Fruit fly (Drosophila melanogaster): Measurements from ENCODE around the gene TkR86C.

Gene TkR86C

dm6 chr3R:10760966-10761855 lies 10.2 kb upstream of the TkR86C start, which contains the start of the genes MED7 and Cap-H2:
TSS of gene MED7 (minus strand) at chr3R:10761032.
TSS of gene Cap-H2 (plus strand) at chr3R:10761310.
- TF ChIP-seq psq (optimal IDR thresholded peaks at IDR 0.05) (peak; percentile 26), insv (optimal IDR thresholded peaks at IDR 0.05) (no peak), h (optimal IDR thresholded peaks at IDR 0.05) (no peak)

DNA sequence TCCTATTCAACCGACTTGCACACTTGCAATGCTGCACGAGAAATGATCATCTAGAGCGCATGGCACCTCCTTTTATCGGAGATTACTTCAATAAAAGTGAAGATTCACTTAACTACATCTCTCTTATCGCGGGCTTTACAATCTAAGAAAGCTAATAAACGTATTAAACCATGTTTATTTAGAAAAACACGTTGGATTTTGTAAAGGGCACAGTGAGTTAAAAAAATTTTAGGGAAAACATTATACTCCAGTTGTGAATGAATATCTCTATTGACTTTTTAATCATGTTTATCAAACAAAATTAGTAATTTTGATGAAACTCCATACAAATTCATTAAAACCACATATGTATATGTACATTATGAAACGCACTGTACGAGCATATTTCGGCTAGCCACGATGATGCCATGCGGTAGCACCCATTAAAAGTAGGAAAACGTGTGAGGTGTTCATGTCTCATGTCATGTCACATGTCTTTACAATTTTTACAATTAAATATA lies 8.4 kb upstream of the TkR86C start, which contains the start of gene CG31272:
TSS of gene CG31272 (minus strand) at position 51 of the 500 bp plus-strand sequence.
- TF ChIP-seq h (optimal IDR thresholded peaks at IDR 0.05) (no peak), Sin3A (optimal IDR thresholded peaks at IDR 0.05) (no peak), psq (optimal IDR thresholded peaks at IDR 0.05) (no peak), insv (optimal IDR thresholded peaks at IDR 0.05) (no peak), ttk (optimal IDR thresholded peaks at IDR 0.05) (no peak), Myc (optimal IDR thresholded peaks at IDR 0.05) (no peak)

DNA sequence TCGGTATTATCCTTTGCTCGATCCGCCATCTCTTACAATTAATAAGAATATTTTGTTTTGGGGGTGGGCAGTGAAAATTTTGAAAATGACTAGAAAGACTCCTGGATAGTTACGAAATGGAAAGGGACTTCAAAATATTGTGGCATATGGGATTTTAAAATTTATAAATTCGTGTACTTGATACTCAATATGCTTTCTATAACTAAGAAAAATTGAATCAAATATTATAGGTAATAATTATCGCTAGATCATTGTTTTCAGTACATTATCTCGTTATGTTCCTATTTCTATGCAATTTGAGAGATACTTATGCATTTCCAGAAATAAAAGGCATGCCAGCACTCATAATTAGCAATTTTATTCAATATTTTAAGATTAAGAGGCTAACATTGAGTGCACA lies 4.5 kb upstream of the TkR86C start, which contains the start of gene CG14691:
TSS of gene CG14691 (minus strand) at position 101 of the 400 bp plus-strand sequence.
- TF ChIP-seq insv (optimal IDR thresholded peaks at IDR 0.05) = no peak
- TF ChIP-seq h (optimal IDR thresholded peaks at IDR 0.05) = no peak
- no peak for TF ChIP-seq Sin3A (optimal IDR thresholded peaks at IDR 0.05)
- no peak for TF ChIP-seq ttk (optimal IDR thresholded peaks at IDR 0.05)

DNA sequence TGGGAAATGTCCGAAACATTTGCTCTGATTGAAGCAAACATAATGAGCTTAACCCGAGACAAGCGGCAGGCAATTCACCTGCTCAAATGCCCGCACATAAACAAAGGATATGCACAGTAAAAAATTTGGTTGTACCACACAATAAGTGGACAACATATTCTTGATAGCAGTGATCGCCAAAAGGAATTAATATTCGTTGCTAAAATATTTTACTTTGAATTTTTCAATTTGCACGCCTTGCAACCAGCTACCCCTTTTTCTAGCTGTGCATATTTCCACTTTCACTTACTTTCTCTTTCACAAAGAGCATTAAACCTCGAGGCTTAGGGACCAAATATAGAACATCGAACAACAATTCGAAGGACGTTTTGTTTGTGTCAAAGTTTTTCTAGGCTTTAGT lies 3.4 kb downstream of the TkR86C start:
- no peak for TF ChIP-seq psq (optimal IDR thresholded peaks at IDR 0.05)
- no peak for TF ChIP-seq ttk (optimal IDR thresholded peaks at IDR 0.05)
- no peak for TF ChIP-seq insv (optimal IDR thresholded peaks at IDR 0.05)
- no peak for TF ChIP-seq h (optimal IDR thresholded peaks at IDR 0.05)
- TF ChIP-seq Myc (optimal IDR thresholded peaks at IDR 0.05) = no peak
- no peak for TF ChIP-seq Sin3A (optimal IDR thresholded peaks at IDR 0.05)

DNA sequence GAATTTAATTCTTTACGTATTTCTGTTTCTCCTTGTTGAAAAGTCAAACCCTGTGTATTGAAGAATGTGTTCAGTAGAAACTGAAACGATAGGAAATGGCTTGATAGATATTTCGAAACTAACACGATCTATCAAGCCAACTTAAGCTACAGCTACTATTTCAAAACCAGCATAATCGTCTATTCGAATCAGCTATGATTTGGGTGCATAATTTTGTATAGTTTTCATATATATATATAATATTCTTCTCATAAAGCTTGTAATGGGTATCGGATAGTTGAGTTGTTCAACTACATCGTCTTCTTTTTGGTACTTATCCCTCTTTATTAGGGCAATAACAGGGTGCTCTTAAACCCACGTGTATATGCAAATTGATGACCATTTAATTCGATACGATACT lies 15.2 kb downstream of the TkR86C start, which contains the start of gene tomboy20:
TSS of gene tomboy20 (minus strand) at position 101 of the 400 bp plus-strand sequence.
- TF ChIP-seq Myc (optimal IDR thresholded peaks at IDR 0.05) (no peak), psq (optimal IDR thresholded peaks at IDR 0.05) (no peak), Sin3A (optimal IDR thresholded peaks at IDR 0.05) (no peak), ttk (optimal IDR thresholded peaks at IDR 0.05) (no peak), insv (optimal IDR thresholded peaks at IDR 0.05) (no peak), h (optimal IDR thresholded peaks at IDR 0.05) (no peak)

dm6 chr3R:10726714-10727113 lies 24.3 kb downstream of the TkR86C start:
- no peak for TF ChIP-seq psq (optimal IDR thresholded peaks at IDR 0.05)
- no peak for TF ChIP-seq Myc (optimal IDR thresholded peaks at IDR 0.05)
- no peak for TF ChIP-seq Sin3A (optimal IDR thresholded peaks at IDR 0.05)
- no peak for TF ChIP-seq h (optimal IDR thresholded peaks at IDR 0.05)
- TF ChIP-seq insv (optimal IDR thresholded peaks at IDR 0.05) = no peak
- no peak for TF ChIP-seq ttk (optimal IDR thresholded peaks at IDR 0.05)

- no peak for TF ChIP-seq h (optimal IDR thresholded peaks at IDR 0.05)
Observed at dm6 chr3R:10714498-10714897, 36.5 kb downstream of the TkR86C start, which contains the start of gene CG4073. TSS of gene CG4073 (plus strand) at chr3R:10714798.

dm6 chr3R:10711148-10711547 lies 39.9 kb downstream of the TkR86C start, which contains the start of gene CG14689:
TSS of gene CG14689 (minus strand) at chr3R:10711248.
- TF ChIP-seq psq (optimal IDR thresholded peaks at IDR 0.05) (no peak), Sin3A (optimal IDR thresholded peaks at IDR 0.05) (no peak), insv (optimal IDR thresholded peaks at IDR 0.05) (no peak), Myc (optimal IDR thresholded peaks at IDR 0.05) (no peak), h (optimal IDR thresholded peaks at IDR 0.05) (no peak), ttk (optimal IDR thresholded peaks at IDR 0.05) (no peak)

- no peak for TF ChIP-seq psq (optimal IDR thresholded peaks at IDR 0.05)
- no peak for TF ChIP-seq insv (optimal IDR thresholded peaks at IDR 0.05)
- TF ChIP-seq Myc (optimal IDR thresholded peaks at IDR 0.05) = no peak
- no peak for TF ChIP-seq ttk (optimal IDR thresholded peaks at IDR 0.05)
- no peak for TF ChIP-seq h (optimal IDR thresholded peaks at IDR 0.05)
- no peak for TF ChIP-seq Sin3A (optimal IDR thresholded peaks at IDR 0.05)
Observed at dm6 chr3R:10709264-10709663, 41.8 kb downstream of the TkR86C start, which contains the start of gene CG31373. TSS of gene CG31373 (minus strand) at chr3R:10709364.

DNA sequence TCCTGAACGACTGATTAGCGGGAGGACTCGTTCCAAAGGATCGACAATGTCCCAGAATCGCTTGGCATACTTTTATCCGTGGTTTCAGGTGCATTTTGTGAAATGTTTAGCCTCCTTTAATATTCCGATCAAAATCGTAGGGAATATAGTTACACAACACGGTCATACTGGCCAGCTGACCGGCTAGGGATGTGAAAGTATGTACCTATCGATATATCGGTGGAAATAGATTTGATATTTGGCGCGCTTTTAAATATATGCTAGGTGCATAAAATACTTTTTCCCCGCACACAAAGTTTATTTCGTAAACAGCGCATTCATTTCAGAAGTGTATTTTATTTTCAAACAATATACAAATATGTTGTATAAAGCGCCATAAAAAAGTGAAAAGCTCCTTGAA lies 42.9 kb downstream of the TkR86C start, which contains the start of gene CG31278:
TSS of gene CG31278 (minus strand) at position 172 of the 400 bp plus-strand sequence.
- no peak for TF ChIP-seq h (optimal IDR thresholded peaks at IDR 0.05)
- no peak for TF ChIP-seq Sin3A (optimal IDR thresholded peaks at IDR 0.05)

- TF ChIP-seq Myc (optimal IDR thresholded peaks at IDR 0.05) (no peak), Sin3A (optimal IDR thresholded peaks at IDR 0.05) (no peak), insv (optimal IDR thresholded peaks at IDR 0.05) (no peak), ttk (optimal IDR thresholded peaks at IDR 0.05) (no peak), h (optimal IDR thresholded peaks at IDR 0.05) (no peak), psq (optimal IDR thresholded peaks at IDR 0.05) (no peak)
Observed at dm6 chr3R:10706763-10707162, 44.3 kb downstream of the TkR86C start, which contains the start of the genes CG31467 and CG14684. TSS of gene CG31467 (minus strand) at chr3R:10706863. TSS of gene CG14684 (plus strand) at chr3R:10706974.

- TF ChIP-seq Sin3A (optimal IDR thresholded peaks at IDR 0.05) (no peak), Myc (optimal IDR thresholded peaks at IDR 0.05) (no peak), psq (optimal IDR thresholded peaks at IDR 0.05) (no peak), insv (optimal IDR thresholded peaks at IDR 0.05) (no peak), ttk (optimal IDR thresholded peaks at IDR 0.05) (no peak), h (optimal IDR thresholded peaks at IDR 0.05) (no peak)
Observed at dm6 chr3R:10704975-10705374, 46.1 kb downstream of the TkR86C start, which contains the start of gene CG31391. TSS of gene CG31391 (minus strand) at chr3R:10705075.
